Worm (Caenorhabditis elegans): ENCODE results near the gene F13B6.2.
A peak's percentile ranks its signal among the peaks of the same experiment; 100 is the strongest.

The F13B6.2 gene

DNA sequence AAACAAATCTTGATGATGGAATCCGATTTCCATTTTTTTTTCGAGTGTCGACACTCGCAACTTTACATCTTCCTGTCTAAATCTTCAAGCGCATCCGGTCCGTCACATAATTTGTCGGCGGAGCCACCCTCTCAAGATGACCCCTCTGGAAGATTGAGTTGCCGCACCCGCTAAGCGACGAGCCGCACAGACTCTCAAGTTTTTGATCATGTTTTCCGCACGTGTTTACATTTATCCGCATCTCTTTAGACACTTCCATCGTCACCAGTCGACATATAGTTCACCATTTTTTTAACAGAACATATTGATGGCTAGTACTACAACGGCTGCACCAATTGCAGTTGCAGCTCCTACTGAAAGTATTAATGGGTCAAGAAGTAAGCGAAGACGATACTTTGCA lies 31.3 kb upstream of the F13B6.2 start, which contains the start of gene F55G1.1:
Gene F55G1.1 (plus strand): TSS at position 301 of the 400 bp plus-strand sequence.
- TF ChIP-seq mdl-1 (tag; optimal IDR thresholded peaks at IDR 0.05) (no peak), daf-12 (tag; optimal IDR thresholded peaks at IDR 0.05) (no peak), nhr-77 (tag; optimal IDR thresholded peaks at IDR 0.05) (no peak), R02D3.7 (tag; optimal IDR thresholded peaks at IDR 0.05) (no peak), jun-1 (tag; optimal IDR thresholded peaks at IDR 0.05) (no peak), skn-1 (tag; optimal IDR thresholded peaks at IDR 0.05) (no peak), lin-15B (tag; optimal IDR thresholded peaks at IDR 0.05) (no peak), nhr-23 (tag; optimal IDR thresholded peaks at IDR 0.05) (no peak), nhr-25 (tag; optimal IDR thresholded peaks at IDR 0.05) (no peak), elt-2 (tag; optimal IDR thresholded peaks at IDR 0.05) (no peak), egl-27 (tag; optimal IDR thresholded peaks at IDR 0.05) (no peak), ztf-4 (tag; optimal IDR thresholded peaks at IDR 0.05) (no peak), nhr-76 (tag; optimal IDR thresholded peaks at IDR 0.05) (no peak), fos-1 (tag; optimal IDR thresholded peaks at IDR 0.05) (no peak), pqm-1 (tag; optimal IDR thresholded peaks at IDR 0.05) (no peak), nfya-1 (tag; optimal IDR thresholded peaks at IDR 0.05; ENCODE audit: insufficient read depth) (no peak), elt-1 (tag; optimal IDR thresholded peaks at IDR 0.05) (no peak), egl-5 (tag; optimal IDR thresholded peaks at IDR 0.05) (no peak), nhr-67 (tag; optimal IDR thresholded peaks at IDR 0.05) (no peak)

DNA sequence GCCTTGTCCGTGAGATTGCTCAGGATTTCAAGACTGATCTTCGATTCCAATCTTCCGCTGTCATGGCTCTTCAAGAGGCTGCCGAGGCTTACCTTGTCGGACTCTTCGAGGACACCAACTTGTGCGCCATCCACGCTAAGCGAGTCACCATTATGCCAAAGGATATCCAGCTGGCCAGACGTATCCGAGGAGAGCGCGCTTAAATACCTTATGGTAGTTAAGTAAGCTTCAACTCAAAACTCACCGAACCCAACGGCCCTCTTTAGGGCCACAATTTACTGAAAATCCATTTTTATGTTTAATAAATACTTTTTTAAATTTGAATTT lies 28.3 kb upstream of the F13B6.2 start:
- TF ChIP-seq nhr-77 (tag; optimal IDR thresholded peaks at IDR 0.05): no peak
- TF ChIP-seq ceh-82 (tag; optimal IDR thresholded peaks at IDR 0.05): no peak
- TF ChIP-seq nhr-11 (tag; optimal IDR thresholded peaks at IDR 0.05): no peak
- no peak for TF ChIP-seq hmg-11 (tag; optimal IDR thresholded peaks at IDR 0.05)
- no peak for TF ChIP-seq lin-15B (tag; optimal IDR thresholded peaks at IDR 0.05)
- TF ChIP-seq skn-1 (tag; optimal IDR thresholded peaks at IDR 0.05): no peak
- no peak for TF ChIP-seq mdl-1 (tag; optimal IDR thresholded peaks at IDR 0.05)
- no peak for TF ChIP-seq ceh-9 (tag; optimal IDR thresholded peaks at IDR 0.05)
- TF ChIP-seq aly-2 (tag; optimal IDR thresholded peaks at IDR 0.05): no peak
- no peak for TF ChIP-seq ZK546.5 (tag; optimal IDR thresholded peaks at IDR 0.05)
- TF ChIP-seq nhr-25 (tag; optimal IDR thresholded peaks at IDR 0.05): no peak
- TF ChIP-seq fos-1 (tag; optimal IDR thresholded peaks at IDR 0.05): no peak
- TF ChIP-seq zag-1 (tag; optimal IDR thresholded peaks at IDR 0.05): no peak
- TF ChIP-seq unc-62 (GFP tag; optimal IDR thresholded peaks at IDR 0.05): no peak
- no peak for TF ChIP-seq jun-1 (tag; optimal IDR thresholded peaks at IDR 0.05)
- TF ChIP-seq nhr-12 (tag; optimal IDR thresholded peaks at IDR 0.05): no peak
- TF ChIP-seq ztf-4 (tag; optimal IDR thresholded peaks at IDR 0.05): no peak
- TF ChIP-seq nhr-237 (tag; optimal IDR thresholded peaks at IDR 0.05): no peak
- no peak for TF ChIP-seq tbx-2 (tag; optimal IDR thresholded peaks at IDR 0.05)
- no peak for TF ChIP-seq nhr-76 (tag; optimal IDR thresholded peaks at IDR 0.05)

DNA sequence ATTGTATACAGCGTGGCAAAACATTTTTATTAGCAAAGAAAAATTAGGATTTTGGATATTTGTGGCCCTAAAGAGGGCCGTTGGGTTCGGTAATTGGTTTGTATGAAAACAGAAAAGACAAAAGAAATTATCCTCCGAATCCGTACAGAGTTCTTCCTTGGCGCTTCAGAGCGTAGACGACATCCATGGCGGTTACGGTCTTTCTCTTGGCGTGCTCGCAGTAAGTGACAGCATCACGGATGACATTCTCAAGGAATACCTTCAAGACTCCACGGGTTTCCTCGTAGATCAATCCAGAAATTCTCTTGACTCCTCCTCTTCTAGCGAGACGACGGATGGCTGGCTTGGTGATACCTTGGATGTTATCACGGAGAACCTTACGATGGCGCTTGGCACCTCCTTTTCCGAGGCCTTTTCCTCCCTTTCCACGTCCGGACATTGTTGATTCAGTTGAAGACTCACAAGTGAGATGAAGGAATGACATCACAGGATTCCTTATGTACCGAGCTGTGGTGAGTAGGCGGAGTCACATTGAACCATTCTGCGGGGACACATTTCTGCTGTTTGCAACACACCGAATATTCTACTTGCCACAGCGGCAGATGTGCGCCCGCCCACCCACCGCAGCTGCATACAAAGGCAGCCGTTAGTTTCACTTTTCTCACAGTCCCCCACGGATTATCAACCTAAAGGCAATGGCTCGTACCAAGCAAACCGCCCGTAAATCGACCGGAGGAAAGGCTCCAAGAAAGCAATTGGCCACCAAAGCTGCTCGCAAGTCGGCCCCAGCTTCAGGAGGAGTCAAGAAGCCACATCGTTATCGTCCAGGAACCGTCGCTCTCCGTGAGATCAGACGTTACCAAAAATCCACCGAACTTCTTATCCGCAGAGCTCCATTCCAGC lies 27.7 kb upstream of the F13B6.2 start, which contains the start of the genes his-60 and his-59:
Gene his-60 (minus strand): TSS at position 439 of the 903 bp plus-strand sequence.
Gene his-59 (plus strand): TSS at position 696 of the 903 bp plus-strand sequence.
- TF ChIP-seq jun-1 (tag; optimal IDR thresholded peaks at IDR 0.05) (no peak), lsy-12 (tag; optimal IDR thresholded peaks at IDR 0.05) (peak; percentile 6), lin-15B (tag; optimal IDR thresholded peaks at IDR 0.05) (peak; percentile 4), nhr-25 (tag; optimal IDR thresholded peaks at IDR 0.05) (peak; percentile 90), eor-1 (tag; optimal IDR thresholded peaks at IDR 0.05) (no peak), snpc-4 (tag; optimal IDR thresholded peaks at IDR 0.05) (peak; percentile 6), fkh-2 (tag; optimal IDR thresholded peaks at IDR 0.05) (no peak), pha-4 (tag; optimal IDR thresholded peaks at IDR 0.05) (peak; percentile 43), nhr-67 (tag; optimal IDR thresholded peaks at IDR 0.05) (no peak), nhr-43 (tag; optimal IDR thresholded peaks at IDR 0.05; ENCODE audit: poor library complexity, severe bottlenecking) (peak; percentile 51), pqm-1 (tag; optimal IDR thresholded peaks at IDR 0.05) (peak; percentile 33), elt-2 (tag; optimal IDR thresholded peaks at IDR 0.05) (peak; percentile 27), nhr-28 (tag; optimal IDR thresholded peaks at IDR 0.05) (no peak)
